Worm (Caenorhabditis elegans) whole organism, early embryonic: ENCODE data around the gene npl-4.1.

ENCODE experiments used
- B0310.2 ChIP-seq: sonication (generic microtip); optimal IDR thresholded peaks from 2 replicates; lab custom pipeline; 2016; ENCODE audit warnings: mild to moderate bottlenecking, missing genetic modification characterization, missing compliant biosample characterization
- F13C5.2 ChIP-seq: sonication (generic microtip); optimal IDR thresholded peaks from 2 replicates; lab custom pipeline; 2017; ENCODE audit warnings: mild to moderate bottlenecking, missing genetic modification characterization, inconsistent platforms, missing compliant biosample characterization
- aly-1 ChIP-seq: sonication (generic microtip); optimal IDR thresholded peaks from 2 replicates; lab custom pipeline; 2016; ENCODE audit warnings: missing genetic modification characterization, missing compliant biosample characterization
- ama-1 ChIP-seq: fragments of 150-350 bp; optimal IDR thresholded peaks from 2 replicates; lab custom pipeline; 2014
- ceh-13 ChIP-seq: fragments of 200-800 bp; sonication (Bioruptor generic); optimal IDR thresholded peaks from 2 replicates; lab custom pipeline; 2018; ENCODE audit warnings: mild to moderate bottlenecking, missing genetic modification characterization, missing compliant biosample characterization
- ets-7 ChIP-seq: sonication (generic microtip); optimal IDR thresholded peaks from 2 replicates; lab custom pipeline; 2016; ENCODE audit warnings: missing genotype, missing genetic modification characterization, missing compliant biosample characterization
- flt-1 ChIP-seq: fragments of 200-800 bp; sonication (Bioruptor generic); IDR thresholded peaks from 2 replicates; pipeline ENCODE4 v1.3.6; 2022; ENCODE audit warnings: missing genetic modification characterization, missing compliant biosample characterization
- hmbx-1 ChIP-seq: sonication (generic microtip); optimal IDR thresholded peaks from 2 replicates; lab custom pipeline; 2016; ENCODE audit warnings: mild to moderate bottlenecking, missing genetic modification characterization, missing compliant biosample characterization
- hnd-1 ChIP-seq: sonication (generic microtip); optimal IDR thresholded peaks from 2 replicates; lab custom pipeline; 2016; ENCODE audit warnings: missing genetic modification characterization, missing compliant biosample characterization
- pes-1 ChIP-seq: fragments of 200-800 bp; sonication (Bioruptor generic); IDR thresholded peaks from 2 replicates; pipeline ENCODE4 v1.3.6; 2022; ENCODE audit warnings: missing genetic modification reagents, missing genetic modification characterization, missing compliant biosample characterization
- scrt-1 ChIP-seq: fragments of 200-800 bp; sonication (Bioruptor generic); IDR thresholded peaks from 2 replicates; pipeline ENCODE4 v1.3.6; 2022; ENCODE audit warnings: missing genetic modification characterization, missing compliant biosample characterization
- sea-1 ChIP-seq: fragments of 200-800 bp; sonication (Bioruptor generic); conservative IDR thresholded peaks from 2 replicates; pipeline ENCODE4 v1.3.6; 2022; ENCODE audit warnings: missing genetic modification characterization, missing compliant biosample characterization
- tbx-11 ChIP-seq: fragments of 200-800 bp; sonication (Bioruptor generic); IDR thresholded peaks from 2 replicates; pipeline ENCODE4 v1.3.6; 2022; ENCODE audit warnings: missing genetic modification characterization, missing compliant biosample characterization

ce11 chrII:5633453-5633852, 2.3 kb downstream of the npl-4.1 start:
- TF ChIP-seq pes-1 (GFP tag; lab: Robert Waterston, UW) (no peak), flt-1 (GFP tag; lab: Robert Waterston, UW) (no peak), ama-1 (no peak), tbx-11 (GFP tag; lab: Robert Waterston, UW) (no peak), ets-7 (tag; lab: Kevin White, UChicago) (no peak), F13C5.2 (tag; lab: Kevin White, UChicago) (no peak), B0310.2 (tag; lab: Kevin White, UChicago) (no peak), hmbx-1 (no peak), hnd-1 (tag; lab: Kevin White, UChicago) (no peak), ceh-13 (no peak), sea-1 (GFP tag; lab: Robert Waterston, UW) (no peak), scrt-1 (GFP tag; lab: Robert Waterston, UW) (no peak), aly-1 (no peak)
